Fruit fly (Drosophila melanogaster) S2 (cell line): Measurements from ENCODE around the gene ppk7.

ENCODE experiments used
- CG8478 ChIP-seq: fragments of >200 bp; optimal IDR thresholded peaks from 2 replicates; lab custom pipeline; 2018
- CTCF ChIP-seq, 2 experiments: fragments of >200 bp; optimal IDR thresholded peaks; 2 replicates each; lab custom pipeline; 2018

dm6 chr2L:6308651-6309050 lies 45.5 kb downstream of the ppk7 start, which contains the start of the genes CG43922 and CG13984:
- TF ChIP-seq CG8478 (lab: Kevin White, UChicago) = no peak
- no peak for TF ChIP-seq CTCF (optimal IDR thresholded peaks at IDR 0.05; lab: Kevin White, UChicago)
